Worm (Caenorhabditis elegans): ENCODE results near the gene slc-17.2.

DNA sequence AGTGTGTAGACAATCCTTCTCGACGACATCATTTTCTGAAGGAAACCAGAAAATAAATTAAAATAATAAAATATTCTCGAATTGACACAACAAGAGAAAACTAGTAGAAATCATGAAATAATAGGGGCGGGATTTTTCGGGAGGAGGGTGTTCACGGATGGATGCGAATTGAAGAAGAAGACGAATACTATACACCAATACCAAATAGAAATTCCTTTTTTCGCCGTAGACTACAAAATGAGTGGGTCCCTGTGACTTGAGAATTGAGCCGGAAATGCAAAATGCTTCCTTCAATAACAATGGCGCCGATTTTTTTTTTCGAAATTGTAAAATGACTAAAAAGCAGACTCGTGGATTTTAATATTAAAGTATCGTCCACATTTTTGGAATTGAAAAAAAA is 11.1 kb upstream of the slc-17.2 start, which contains the start of gene nlp-48:
- TF ChIP-seq dao-5 (tag; optimal IDR thresholded peaks at IDR 0.05) (no peak), W03F9.2 (tag; optimal IDR thresholded peaks at IDR 0.05) (no peak)
